Worm (Caenorhabditis elegans) whole organism, L4 larva: Measurements from ENCODE around the gene ttr-1.
A peak's percentile ranks its signal among the peaks of the same experiment; 100 is the strongest.

Source experiments
- D1046.2 ChIP-seq: fragments of 200-800 bp; sonication (Bioruptor generic); IDR thresholded peaks from 2 replicates; pipeline ENCODE4 v1.3.6; 2022; ENCODE audit warnings: missing genetic modification characterization, missing compliant biosample characterization
- F10B5.3 ChIP-seq: sonication (generic microtip); optimal IDR thresholded peaks from 2 replicates; lab custom pipeline; 2016; ENCODE audit warnings: mild to moderate bottlenecking, missing genetic modification characterization, missing compliant biosample characterization
- R02D3.7 ChIP-seq: fragments of 150-350 bp; sonication (generic microtip); optimal IDR thresholded peaks from 3 replicates; lab custom pipeline; 2014; ENCODE audit warnings: missing biosample characterization, missing genetic modification characterization
- T20F7.1 ChIP-seq: fragments of 200-800 bp; sonication (Bioruptor generic); optimal IDR thresholded peaks from 2 replicates; lab custom pipeline; 2018; ENCODE audit warnings: mild to moderate bottlenecking, missing genetic modification characterization, missing compliant biosample characterization
- Y75B8A.6 ChIP-seq: fragments of 200-800 bp; sonication (Bioruptor generic); IDR thresholded peaks from 2 replicates; pipeline ENCODE4 v1.3.6; 2022; ENCODE audit warnings: missing genetic modification reagents, missing genetic modification characterization, missing compliant biosample characterization
- ZK337.2 ChIP-seq: fragments of 200-800 bp; sonication (Bioruptor generic); IDR thresholded peaks from 2 replicates; pipeline ENCODE4 v1.3.6; 2022; ENCODE audit warnings: missing genetic modification reagents, missing genetic modification characterization, missing compliant biosample characterization
- ZK546.5 ChIP-seq, 2 experiments: sonication (generic microtip); optimal IDR thresholded peaks; 2 replicates each; lab custom pipeline; 2017; ENCODE audit warnings: missing biosample characterization in 2 of 2, missing genetic modification characterization in 2 of 2
- aha-1 ChIP-seq: fragments of 150-350 bp; peaks from one replicate; lab custom pipeline; 2014; ENCODE audit warnings: missing biosample characterization, missing genetic modification characterization
- ctbp-1 ChIP-seq: fragments of 200-800 bp; sonication (Bioruptor generic); IDR thresholded peaks from 2 replicates; pipeline ENCODE4 v1.3.6; 2022; ENCODE audit warnings: missing genetic modification reagents, missing genetic modification characterization, missing compliant biosample characterization
- daf-12 ChIP-seq: fragments of 150-350 bp; optimal IDR thresholded peaks from 2 replicates; lab custom pipeline; 2014; ENCODE audit warnings: missing biosample characterization, missing genetic modification reagents, missing genetic modification characterization
- daf-16 ChIP-seq, 3 experiments: sonication (generic microtip); optimal IDR thresholded peaks; 2 replicates each; lab custom pipeline; 2016 to 2017; ENCODE audit warnings: missing genetic modification characterization in 3 of 3, missing genetic modification reagents in 3 of 3, mild to moderate bottlenecking in 2 of 3, missing compliant biosample characterization in 2 of 3, missing biosample characterization in 1 of 3, moderate library complexity in 1 of 3
- dmd-6 ChIP-seq: fragments of 200-800 bp; sonication (Bioruptor generic); IDR thresholded peaks from 2 replicates; pipeline ENCODE4 v1.3.6; 2022; ENCODE audit warnings: missing genetic modification reagents, missing genetic modification characterization, missing compliant biosample characterization
- dmd-9 ChIP-seq: fragments of 200-800 bp; sonication (Bioruptor generic); IDR thresholded peaks from 2 replicates; pipeline ENCODE4 v1.3.6; 2022; ENCODE audit warnings: missing genetic modification reagents, missing genetic modification characterization, missing compliant biosample characterization
- dve-1 ChIP-seq: sonication (generic microtip); optimal IDR thresholded peaks from 2 replicates; lab custom pipeline; 2017; ENCODE audit warnings: antibody characterized with exemption, mild to moderate bottlenecking, missing genetic modification characterization, missing compliant biosample characterization; ENCODE audit not compliant: insufficient read depth
- egl-27 ChIP-seq: sonication (generic microtip); optimal IDR thresholded peaks from 3 replicates; lab custom pipeline; 2017; ENCODE audit warnings: missing biosample characterization, missing genetic modification reagents, missing genetic modification characterization
- hif-1 ChIP-seq, 2 experiments: sonication (generic microtip); optimal IDR thresholded peaks; 2 replicates each; lab custom pipeline; 2016 to 2017; ENCODE audit warnings: missing compliant biosample characterization in 2 of 2, missing genetic modification characterization in 2 of 2, missing genetic modification reagents in 2 of 2, missing genotype in 2 of 2, mild to moderate bottlenecking in 1 of 2
- hlh-11 ChIP-seq: fragments of 200-800 bp; sonication (Bioruptor generic); optimal IDR thresholded peaks from 2 replicates; lab custom pipeline; 2018; ENCODE audit warnings: mild to moderate bottlenecking, missing genetic modification characterization, missing compliant biosample characterization
- hlh-30 ChIP-seq: sonication (generic microtip); optimal IDR thresholded peaks from 2 replicates; lab custom pipeline; 2017; ENCODE audit warnings: antibody characterized with exemption, mild to moderate bottlenecking, missing genetic modification characterization, missing compliant biosample characterization; ENCODE audit not compliant: insufficient read depth
- lin-13 ChIP-seq: fragments of 150-350 bp; optimal IDR thresholded peaks from 2 replicates; lab custom pipeline; 2014; ENCODE audit warnings: missing biosample characterization, missing genetic modification reagents, missing genetic modification characterization
- lsy-2 ChIP-seq, 2 experiments: fragments of 150-350 bp in 1 of 2; sonication (generic microtip) in 1 of 2; optimal IDR thresholded peaks; 2 replicates each; lab custom pipeline; 2014 to 2017; ENCODE audit warnings: missing biosample characterization in 2 of 2, missing genetic modification characterization in 2 of 2
- mdt-29 ChIP-seq: fragments of 200-800 bp; sonication (Bioruptor generic); IDR thresholded peaks from 2 replicates; pipeline ENCODE4 v1.3.6; 2022; ENCODE audit warnings: missing genetic modification reagents, missing genetic modification characterization, missing compliant biosample characterization
- mxl-2 ChIP-seq: fragments of 200-800 bp; sonication (Bioruptor generic); conservative IDR thresholded peaks from 2 replicates; pipeline ENCODE4 v1.3.6; 2022; ENCODE audit warnings: missing genetic modification reagents, missing genetic modification characterization, missing compliant biosample characterization
- mxl-3 ChIP-seq: fragments of 200-800 bp; sonication (Bioruptor generic); optimal IDR thresholded peaks from 2 replicates; lab custom pipeline; 2018; ENCODE audit warnings: mild to moderate bottlenecking, missing genetic modification characterization, missing compliant biosample characterization
- nhr-28 ChIP-seq: fragments of 150-350 bp; optimal IDR thresholded peaks from 2 replicates; lab custom pipeline; 2014; ENCODE audit warnings: missing biosample characterization, missing genetic modification characterization
- nhr-48 ChIP-seq: sonication (generic microtip); optimal IDR thresholded peaks from 2 replicates; lab custom pipeline; 2016; ENCODE audit warnings: mild to moderate bottlenecking, missing genetic modification characterization, missing compliant biosample characterization
- nhr-77 ChIP-seq: fragments of 150-350 bp; optimal IDR thresholded peaks from 2 replicates; lab custom pipeline; 2014; ENCODE audit warnings: missing biosample characterization, missing genetic modification characterization
- php-3 ChIP-seq: fragments of 200-800 bp; sonication (Bioruptor generic); IDR thresholded peaks from 2 replicates; pipeline ENCODE4 v1.3.6; 2022; ENCODE audit warnings: missing genetic modification reagents, missing genetic modification characterization, missing compliant biosample characterization
- pqm-1 ChIP-seq: sonication (generic microtip); optimal IDR thresholded peaks from 2 replicates; lab custom pipeline; 2017; ENCODE audit warnings: missing biosample characterization, missing genetic modification characterization
- spr-3 ChIP-seq: fragments of 200-800 bp; sonication (Bioruptor generic); optimal IDR thresholded peaks from 2 replicates; lab custom pipeline; 2018; ENCODE audit warnings: mild to moderate bottlenecking, missing genetic modification characterization, missing compliant biosample characterization
- ztf-11 ChIP-seq: fragments of 150-350 bp; optimal IDR thresholded peaks from 2 replicates; lab custom pipeline; 2014; ENCODE audit warnings: missing biosample characterization, missing genetic modification characterization

ttr-1 gene

DNA sequence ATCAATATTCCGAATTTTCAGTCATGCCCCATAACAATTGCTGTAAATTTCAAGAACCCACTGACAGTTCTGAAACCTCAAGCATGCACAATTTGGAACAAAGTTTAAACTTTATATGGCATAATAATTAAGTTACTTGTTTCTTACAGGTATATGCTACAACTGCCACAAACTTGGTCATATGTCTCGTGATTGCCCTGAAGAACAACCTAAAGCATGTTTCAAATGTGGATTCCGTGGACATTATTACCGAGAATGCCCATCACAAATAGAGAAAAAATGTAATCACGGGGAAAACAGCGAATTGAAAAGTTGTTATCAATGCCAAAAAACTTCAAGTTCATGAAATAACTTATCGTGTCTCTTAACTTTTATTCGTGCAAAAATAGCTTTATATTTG, 15.9 kb upstream of the ttr-1 start (continued):
- no peak for TF ChIP-seq lin-13 (GFP tag; lab: Kevin White, UChicago)
- no peak for TF ChIP-seq dmd-9 (GFP tag; lab: Robert Waterston, UW)

ce11 chrIII:9913722-9914121, 15.2 kb upstream of the ttr-1 start, which contains the start of gene cbp-3:
cbp-3 (plus strand) TSS chrIII:9913993.
- TF ChIP-seq mxl-2 (GFP tag; lab: Robert Waterston, UW) (no peak), Y75B8A.6 (GFP tag; lab: Robert Waterston, UW) (no peak), D1046.2 (no peak), hlh-11 (peak; percentile 49), php-3 (GFP tag; lab: Robert Waterston, UW) (0 out of 2 replicates have a peak, but pooled peaks have one; percentile 12), dve-1 (tag; lab: Kevin White, UChicago) (peak; percentile 75), T20F7.1 (GFP tag; lab: Kevin White, UChicago) (peak; percentile 14), mxl-3 (GFP tag; lab: Kevin White, UChicago) (peak; percentile 25), R02D3.7 (tag; lab: Kevin White, UChicago) (no peak), dmd-6 (GFP tag; lab: Robert Waterston, UW) (peak; percentile 76), pqm-1 (tag; lab: Kevin White, UChicago) (peak; percentile 94), dmd-9 (GFP tag; lab: Robert Waterston, UW) (no peak), daf-16 (GFP tag; optimal IDR thresholded peaks at IDR 0.05; lab: Kevin White, UChicago) (no peak), daf-16 (tag; optimal IDR thresholded peaks at IDR 0.05; lab: Kevin White, UChicago) (peak; percentile 99), hlh-30 (tag; lab: Kevin White, UChicago) (peak; percentile 67), nhr-77 (tag; lab: Kevin White, UChicago) (peak; percentile 40), lsy-2 (tag; optimal IDR thresholded peaks at IDR 0.05; lab: Kevin White, UChicago) (peak in 1 of 2 experiments; percentile 3), nhr-28 (tag; lab: Kevin White, UChicago) (peak; percentile 61), aha-1 (tag; lab: Kevin White, UChicago) (peak; percentile 59)

DNA sequence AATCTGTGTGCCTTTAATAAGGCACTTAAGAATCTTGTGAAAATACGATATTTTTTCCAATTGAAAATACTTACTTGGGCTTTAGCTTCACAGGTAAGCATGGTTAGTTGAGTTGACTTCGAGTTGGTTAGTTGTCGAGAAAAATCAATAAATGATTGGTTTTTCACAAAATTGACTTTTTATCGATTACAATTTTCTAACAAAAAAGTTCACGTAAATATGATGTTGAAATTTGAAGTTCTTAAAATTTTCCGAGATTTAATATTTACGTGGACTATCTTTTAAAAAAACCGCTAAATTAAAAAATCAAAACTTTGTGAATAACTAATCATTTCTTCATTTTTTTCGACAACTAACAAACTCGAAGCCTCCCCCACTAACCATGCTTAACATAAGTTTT, 8.1 kb upstream of the ttr-1 start, which contains the start of gene F40F12.3:
TSS of gene F40F12.3 (minus strand) at position 101 of the 400 bp plus-strand sequence.
- TF ChIP-seq daf-12 (tag; lab: Kevin White, UChicago) (no peak), hif-1 (tag; optimal IDR thresholded peaks at IDR 0.05; lab: Kevin White, UChicago) (no peak), ctbp-1 (no peak), Y75B8A.6 (GFP tag; lab: Robert Waterston, UW) (no peak), mdt-29 (GFP tag; lab: Robert Waterston, UW) (no peak)

DNA sequence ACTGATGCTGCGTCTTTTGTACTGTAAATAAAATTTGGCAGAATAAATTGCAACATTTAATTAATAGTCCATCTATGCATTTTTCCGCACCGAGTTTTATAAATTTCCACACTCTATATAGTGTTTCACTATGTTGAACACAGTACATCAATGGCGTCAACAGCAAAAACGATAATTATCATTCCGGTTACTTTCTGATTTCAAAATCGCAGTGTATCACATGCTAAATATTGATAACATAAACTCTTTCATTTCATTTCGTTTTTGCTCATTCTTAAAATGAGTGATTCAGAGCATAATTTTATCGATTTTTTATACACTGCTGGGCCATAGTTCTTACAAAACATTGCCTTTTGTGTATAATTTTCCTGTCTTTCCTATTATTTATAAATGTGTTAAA, 6.6 kb upstream of the ttr-1 start:
- TF ChIP-seq pqm-1 (tag; lab: Kevin White, UChicago) (peak; percentile 9), spr-3 (GFP tag; lab: Kevin White, UChicago) (no peak), egl-27 (no peak), nhr-48 (tag; lab: Kevin White, UChicago) (no peak), dve-1 (tag; lab: Kevin White, UChicago) (peak; percentile 38), F10B5.3 (tag; lab: Kevin White, UChicago) (no peak), hlh-30 (tag; lab: Kevin White, UChicago) (peak; percentile 16), hlh-11 (peak; percentile 11), daf-16 (GFP tag; optimal IDR thresholded peaks at IDR 0.05; lab: Kevin White, UChicago) (no peak), daf-16 (tag; optimal IDR thresholded peaks at IDR 0.05; lab: Kevin White, UChicago) (peak; percentile 86), ZK546.5 (tag; optimal IDR thresholded peaks at IDR 0.05; lab: Kevin White, UChicago) (no peak), nhr-28 (tag; lab: Kevin White, UChicago) (peak; percentile 56), nhr-77 (tag; lab: Kevin White, UChicago) (peak; percentile 11), ztf-11 (no peak), D1046.2 (no peak)

DNA sequence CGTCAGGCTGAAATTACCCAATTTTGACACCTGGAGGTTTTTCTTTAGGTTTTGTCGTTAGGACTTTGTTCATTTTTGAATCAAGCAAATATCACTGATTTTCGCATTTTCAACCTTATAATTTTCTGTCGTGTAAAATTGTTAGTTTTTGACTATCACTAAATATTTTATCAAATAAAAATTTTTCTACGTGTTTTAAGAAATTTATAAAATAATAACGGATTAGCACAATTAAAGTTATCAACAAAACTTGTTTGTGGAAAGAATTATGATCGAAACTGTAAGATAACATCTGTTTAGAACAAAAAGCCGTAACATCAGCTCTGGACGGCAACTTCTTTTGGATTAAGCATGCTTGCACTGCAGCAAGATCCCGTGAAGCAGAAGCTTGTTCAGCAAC, 6.0 kb upstream of the ttr-1 start, which contains the start of gene cbp-2:
TSS of gene cbp-2 (plus strand) at position 301 of the 400 bp plus-strand sequence.
- TF ChIP-seq ZK337.2: no peak
